Worm (Caenorhabditis elegans) whole organism, L2 larva: ENCODE data around the gene spin-4.

Experiments
- C34F6.9 ChIP-seq: fragments of 150-350 bp; optimal IDR thresholded peaks from 2 replicates; lab custom pipeline; 2014; ENCODE audit warnings: missing biosample characterization, missing genetic modification characterization
- alr-1 ChIP-seq: fragments of 150-350 bp; optimal IDR thresholded peaks from 2 replicates; lab custom pipeline; 2014; ENCODE audit warnings: missing biosample characterization, missing genetic modification characterization
- aly-2 ChIP-seq: fragments of 150-350 bp; optimal IDR thresholded peaks from 2 replicates; lab custom pipeline; 2014; ENCODE audit warnings: missing biosample characterization, missing genetic modification characterization
- ama-1 ChIP-seq: fragments of 150-350 bp; optimal IDR thresholded peaks from 2 replicates; lab custom pipeline; 2018; ENCODE audit warnings: inconsistent platforms
- ceh-16 ChIP-seq: fragments of 150-350 bp; optimal IDR thresholded peaks from 2 replicates; lab custom pipeline; 2014; ENCODE audit warnings: missing biosample characterization, missing genetic modification characterization
- dmd-4 ChIP-seq: sonication (generic microtip); optimal IDR thresholded peaks from 2 replicates; lab custom pipeline; 2017; ENCODE audit warnings: missing biosample characterization, missing genetic modification characterization
- egl-27 ChIP-seq: sonication (generic microtip); optimal IDR thresholded peaks from 3 replicates; lab custom pipeline; 2017; ENCODE audit warnings: missing biosample characterization, missing genetic modification reagents, missing genetic modification characterization
- elt-1 ChIP-seq: fragments of 150-350 bp; optimal IDR thresholded peaks from 2 replicates; lab custom pipeline; 2014; ENCODE audit warnings: missing biosample characterization, missing genetic modification characterization
- fos-1 ChIP-seq: fragments of 150-350 bp; optimal IDR thresholded peaks from 2 replicates; lab custom pipeline; 2014; ENCODE audit warnings: missing biosample characterization, missing genetic modification characterization
- gmeb-1 ChIP-seq: fragments of 150-350 bp; optimal IDR thresholded peaks from 2 replicates; lab custom pipeline; 2014; ENCODE audit warnings: missing biosample characterization, missing genetic modification characterization
- lin-11 ChIP-seq: fragments of 150-350 bp; sonication (generic microtip); optimal IDR thresholded peaks from 2 replicates; lab custom pipeline; 2014; ENCODE audit warnings: missing biosample characterization, missing genetic modification characterization, inconsistent platforms, mixed read lengths
- lin-13 ChIP-seq: fragments of 150-350 bp; optimal IDR thresholded peaks from 2 replicates; lab custom pipeline; 2014; ENCODE audit warnings: missing biosample characterization, missing genetic modification reagents, missing genetic modification characterization
- mbf-1 ChIP-seq: sonication (generic microtip); optimal IDR thresholded peaks from 2 replicates; lab custom pipeline; 2017; ENCODE audit warnings: missing biosample characterization, missing genetic modification characterization
- nhr-10 ChIP-seq: sonication (generic microtip); optimal IDR thresholded peaks from 2 replicates; lab custom pipeline; 2017; ENCODE audit warnings: missing biosample characterization, missing genetic modification characterization
- nhr-12 ChIP-seq: fragments of 150-350 bp; optimal IDR thresholded peaks from 2 replicates; lab custom pipeline; 2014; ENCODE audit warnings: missing biosample characterization, missing genetic modification characterization
- nhr-129 ChIP-seq: fragments of 150-350 bp; optimal IDR thresholded peaks from 2 replicates; lab custom pipeline; 2014; ENCODE audit warnings: missing biosample characterization, missing genetic modification characterization
- nhr-21 ChIP-seq: fragments of 150-350 bp; optimal IDR thresholded peaks from 2 replicates; lab custom pipeline; 2014; ENCODE audit warnings: missing biosample characterization, missing genetic modification characterization
- nhr-23 ChIP-seq: fragments of 150-350 bp; optimal IDR thresholded peaks from 2 replicates; lab custom pipeline; 2014; ENCODE audit warnings: missing biosample characterization, missing genetic modification reagents, missing genetic modification characterization
- nhr-237 ChIP-seq: fragments of 150-350 bp; optimal IDR thresholded peaks from 2 replicates; lab custom pipeline; 2014; ENCODE audit warnings: missing biosample characterization, missing genetic modification characterization
- nhr-25 ChIP-seq: fragments of 150-350 bp; sonication (generic microtip); optimal IDR thresholded peaks from 3 replicates; lab custom pipeline; 2014; ENCODE audit warnings: missing biosample characterization, missing genetic modification characterization
- nhr-77 ChIP-seq: fragments of 150-350 bp; optimal IDR thresholded peaks from 2 replicates; lab custom pipeline; 2014; ENCODE audit warnings: missing biosample characterization, missing genetic modification characterization
- peb-1 ChIP-seq: fragments of 150-350 bp; optimal IDR thresholded peaks from 2 replicates; lab custom pipeline; 2014; ENCODE audit warnings: missing biosample characterization, missing genetic modification characterization
- skn-1 ChIP-seq: sonication (generic microtip); optimal IDR thresholded peaks from 2 replicates; lab custom pipeline; 2017; ENCODE audit warnings: missing biosample characterization, missing genetic modification characterization
- snpc-4 ChIP-seq: fragments of 150-350 bp; optimal IDR thresholded peaks from 2 replicates; lab custom pipeline; 2014; ENCODE audit warnings: missing biosample characterization, missing genetic modification characterization
- unc-39 ChIP-seq: fragments of 150-350 bp; optimal IDR thresholded peaks from 2 replicates; lab custom pipeline; 2014; ENCODE audit warnings: missing biosample characterization, missing genetic modification characterization
- unc-55 ChIP-seq: fragments of 150-350 bp; sonication (generic microtip); optimal IDR thresholded peaks from 3 replicates; lab custom pipeline; 2014; ENCODE audit warnings: missing biosample characterization, missing genetic modification reagents, missing genetic modification characterization
- ztf-1 ChIP-seq: fragments of 200-800 bp; sonication (Bioruptor generic); conservative IDR thresholded peaks from 2 replicates; pipeline ENCODE4 v1.3.6; 2022; ENCODE audit warnings: missing genetic modification characterization, missing compliant biosample characterization
- ztf-4 ChIP-seq: fragments of 150-350 bp; optimal IDR thresholded peaks from 2 replicates; lab custom pipeline; 2014; ENCODE audit warnings: missing biosample characterization, missing genetic modification characterization

spin-4 gene

DNA sequence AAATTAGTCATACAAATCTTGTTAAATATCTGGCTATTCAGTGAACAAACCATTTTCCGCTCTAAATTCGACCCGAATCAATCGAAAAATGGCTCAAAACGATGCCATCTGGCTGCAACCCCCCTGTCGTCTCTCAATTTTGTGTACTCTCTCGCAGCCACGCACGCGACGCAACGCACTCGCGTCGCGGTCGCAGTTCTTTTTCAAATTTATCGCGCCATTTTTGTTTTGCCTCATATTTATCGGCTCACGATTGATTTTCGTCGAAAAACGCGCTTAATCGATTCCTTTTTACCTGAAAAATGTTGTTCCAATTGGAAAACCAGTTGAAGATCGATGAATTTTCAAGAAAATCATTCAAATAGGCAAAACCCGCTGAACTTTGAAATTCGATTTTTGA, 25.7 kb downstream of the spin-4 start (continued):
- no peak for TF ChIP-seq skn-1 (tag; lab: Kevin White, UChicago)
- TF ChIP-seq gmeb-1 (tag; lab: Kevin White, UChicago) = no peak

DNA sequence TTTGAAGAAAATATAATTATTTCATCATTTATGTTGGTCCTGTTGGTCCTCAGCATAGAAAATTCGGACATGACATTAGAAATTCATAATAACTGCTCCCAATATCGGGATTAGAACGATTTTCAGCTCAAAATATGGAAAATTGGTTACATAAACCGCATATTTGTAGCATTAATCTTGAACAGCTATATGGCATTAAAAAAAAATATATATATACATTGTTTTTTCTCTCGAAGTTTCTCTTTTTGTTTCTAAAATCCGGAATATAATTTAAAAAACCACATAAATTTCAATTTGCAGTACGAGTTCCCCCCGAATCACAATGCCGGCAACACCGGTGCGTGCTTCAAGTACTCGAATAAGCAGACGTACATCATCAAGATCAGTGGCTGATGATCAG, 26.1 kb downstream of the spin-4 start, which contains the start of gene ssl-1:
ssl-1 (plus strand) TSS at position 301 of the 400 bp plus-strand sequence.
- TF ChIP-seq snpc-4 (tag; lab: Kevin White, UChicago) (no peak), nhr-10 (no peak), ztf-4 (no peak)

DNA sequence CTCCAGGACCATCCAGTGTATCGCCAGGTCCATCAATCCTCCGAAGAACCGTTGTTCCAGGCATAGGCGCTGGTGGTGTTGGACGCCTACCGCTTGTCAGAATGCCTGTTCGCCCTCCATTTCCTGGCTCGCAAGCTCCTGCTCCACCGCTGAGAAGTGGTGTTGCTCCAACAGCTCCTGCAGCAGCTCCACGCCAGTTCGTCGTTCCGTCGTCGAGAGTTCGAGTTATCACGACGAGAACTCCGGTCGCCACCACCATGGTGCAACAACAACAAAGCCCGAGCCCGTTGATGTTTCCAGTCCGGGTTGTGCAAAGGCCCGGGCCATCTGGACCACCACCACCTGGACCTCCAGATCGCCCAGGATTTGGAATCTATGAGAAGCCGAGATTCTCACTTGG, 40.0 kb downstream of the spin-4 start:
- TF ChIP-seq C34F6.9 (tag; lab: Kevin White, UChicago) = no peak
- TF ChIP-seq fos-1 = no peak
- TF ChIP-seq lin-11 (tag; lab: Kevin White, UChicago) = no peak
- TF ChIP-seq egl-27 (tag; lab: Kevin White, UChicago) = no peak
- TF ChIP-seq peb-1 (tag; lab: Kevin White, UChicago) = no peak

DNA sequence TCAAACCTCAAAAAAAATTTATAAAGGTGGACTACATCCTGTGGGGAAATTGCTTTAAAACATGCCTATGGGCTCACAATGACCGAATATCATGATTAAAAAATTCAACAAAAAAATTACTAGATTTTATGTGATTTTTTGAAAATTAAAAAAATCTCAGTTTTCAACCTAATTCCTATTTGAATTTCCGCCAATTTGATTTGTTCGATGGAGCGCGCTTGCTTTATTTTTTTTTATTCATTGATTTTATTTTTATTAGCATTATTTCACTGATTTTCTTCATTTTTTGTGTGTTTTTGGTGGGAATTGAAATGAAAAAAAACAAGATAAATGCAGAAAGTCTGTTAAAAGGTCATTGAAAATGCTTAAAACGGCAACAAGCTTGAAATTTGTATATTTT, 50.8 kb downstream of the spin-4 start:
- TF ChIP-seq gmeb-1 (tag; lab: Kevin White, UChicago) (peak; percentile 50), aly-2 (tag; lab: Kevin White, UChicago) (no peak)
- TF ChIP-seq, all 48 proteins: peak for 1

DNA sequence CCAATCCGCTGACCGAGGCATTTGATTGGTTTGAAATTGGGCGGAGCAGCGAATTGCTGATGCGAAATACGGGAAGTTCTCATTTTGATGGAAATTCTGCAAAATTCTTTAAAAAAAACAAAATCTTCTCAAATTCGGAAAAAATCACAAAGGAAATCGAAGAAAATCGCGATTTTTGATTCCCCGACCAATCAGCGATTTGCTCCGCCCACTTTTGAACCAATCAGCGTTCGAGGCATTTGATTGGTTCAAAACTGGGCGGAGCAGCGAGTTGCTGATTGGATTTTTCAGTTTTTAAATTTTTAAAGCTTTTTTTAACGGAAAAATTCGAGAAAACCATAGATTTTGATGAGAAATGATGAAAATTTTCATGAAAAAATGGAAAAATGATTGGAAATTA, 52.2 kb downstream of the spin-4 start:
- TF ChIP-seq elt-1 (no peak), lin-13 (GFP tag; lab: Kevin White, UChicago) (no peak), lin-11 (tag; lab: Kevin White, UChicago) (no peak), unc-39 (tag; lab: Kevin White, UChicago) (no peak), ceh-16 (tag; lab: Kevin White, UChicago) (no peak), nhr-23 (tag; lab: Kevin White, UChicago) (no peak), C34F6.9 (tag; lab: Kevin White, UChicago) (no peak), nhr-21 (tag; lab: Kevin White, UChicago) (no peak), unc-55 (GFP tag; lab: Kevin White, UChicago) (no peak), nhr-237 (tag; lab: Kevin White, UChicago) (no peak), skn-1 (tag; lab: Kevin White, UChicago) (no peak), nhr-77 (tag; lab: Kevin White, UChicago) (no peak), ama-1 (lab: Kevin White, UChicago) (no peak), nhr-129 (tag; lab: Kevin White, UChicago) (no peak), nhr-25 (tag; lab: Kevin White, UChicago) (no peak), nhr-10 (no peak), alr-1 (tag; lab: Kevin White, UChicago) (no peak), mbf-1 (tag; lab: Kevin White, UChicago) (no peak)

DNA sequence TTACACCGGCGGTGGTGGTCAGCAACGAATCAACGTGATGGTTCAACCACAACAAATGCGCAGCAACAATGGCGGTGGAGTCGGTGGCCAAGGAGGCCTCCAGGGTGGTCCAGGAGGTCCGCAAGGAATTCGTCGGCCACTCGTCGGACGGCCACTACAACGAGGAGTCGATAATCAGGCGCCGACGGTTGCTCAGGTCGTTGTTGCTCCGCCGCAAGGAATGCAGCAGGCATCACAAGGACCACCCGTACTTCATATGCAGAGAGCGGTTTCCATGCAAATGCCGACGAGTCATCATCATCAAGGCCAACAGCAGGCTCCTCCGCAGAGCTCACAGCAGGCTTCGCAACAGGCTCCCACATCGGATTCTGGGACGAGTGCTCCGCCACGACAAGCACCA, 55.4 kb downstream of the spin-4 start:
- TF ChIP-seq dmd-4 (tag; lab: Kevin White, UChicago) = no peak
- TF ChIP-seq unc-55 (GFP tag; lab: Kevin White, UChicago) = no peak
- no peak for TF ChIP-seq nhr-12 (tag; lab: Kevin White, UChicago)
- no peak for TF ChIP-seq ama-1 (lab: Kevin White, UChicago)

DNA sequence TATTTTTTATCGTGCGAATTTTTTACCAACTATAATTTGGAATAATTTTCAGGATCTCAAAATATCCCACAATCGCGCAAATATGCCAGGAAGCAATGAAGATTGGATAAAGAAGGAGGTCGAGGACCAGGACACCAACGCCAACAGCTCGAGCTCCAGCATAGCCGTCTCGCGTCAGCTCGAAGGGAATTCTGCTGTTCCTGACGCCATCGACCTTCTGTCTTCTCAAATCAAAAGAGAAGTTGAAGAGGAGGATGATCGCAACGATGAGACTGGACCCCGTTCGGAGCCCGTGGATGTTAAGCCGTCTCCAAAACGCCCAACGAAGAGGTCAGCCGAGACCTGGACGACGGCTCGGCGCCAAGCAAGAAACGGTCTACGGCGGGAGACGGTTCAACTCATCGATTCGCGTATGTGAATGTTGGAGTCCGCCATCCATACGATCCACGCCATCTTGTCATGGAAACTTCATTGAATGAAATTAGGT, 58.3 kb downstream of the spin-4 start, which contains the start of gene Y111B2A.21:
Y111B2A.21 (plus strand) TSS at position 51 of the 487 bp plus-strand sequence.
- TF ChIP-seq aly-2 (tag; lab: Kevin White, UChicago) = no peak
- no peak for TF ChIP-seq peb-1 (tag; lab: Kevin White, UChicago)
- TF ChIP-seq ztf-1 = 0 out of 2 replicates have a peak, but pooled peaks have one; percentile 25
- no peak for TF ChIP-seq nhr-10
